Worm (Caenorhabditis elegans) whole organism, L4 larva: Measurements from ENCODE around the gene ZK682.7.
A peak's percentile ranks its signal among the peaks of the same experiment; 100 is the strongest.

Experiments
- F37D6.2 ChIP-seq: sonication (generic microtip); optimal IDR thresholded peaks from 2 replicates; lab custom pipeline; 2016; ENCODE audit warnings: mild to moderate bottlenecking, missing genetic modification characterization, missing compliant biosample characterization
- F44E2.7 ChIP-seq: fragments of 200-800 bp; sonication (Bioruptor generic); IDR thresholded peaks from 2 replicates; pipeline ENCODE4 v2.1.2; 2022; ENCODE audit warnings: missing genetic modification characterization, missing compliant biosample characterization
- T20F7.1 ChIP-seq: fragments of 200-800 bp; sonication (Bioruptor generic); optimal IDR thresholded peaks from 2 replicates; lab custom pipeline; 2018; ENCODE audit warnings: mild to moderate bottlenecking, missing genetic modification characterization, missing compliant biosample characterization
- Y75B8A.6 ChIP-seq: fragments of 200-800 bp; sonication (Bioruptor generic); IDR thresholded peaks from 2 replicates; pipeline ENCODE4 v1.3.6; 2022; ENCODE audit warnings: missing genetic modification reagents, missing genetic modification characterization, missing compliant biosample characterization
- aha-1 ChIP-seq: fragments of 150-350 bp; peaks from one replicate; lab custom pipeline; 2014; ENCODE audit warnings: missing biosample characterization, missing genetic modification characterization
- aly-2 ChIP-seq: sonication (generic microtip); optimal IDR thresholded peaks from 2 replicates; lab custom pipeline; 2018; ENCODE audit warnings: missing biosample characterization, missing genetic modification characterization
- cey-2 ChIP-seq: sonication (generic microtip); optimal IDR thresholded peaks from 3 replicates; lab custom pipeline; 2017; ENCODE audit warnings: missing genetic modification characterization, mild to moderate bottlenecking, missing compliant biosample characterization, antibody characterized with exemption, borderline replicate concordance; ENCODE audit not compliant: insufficient read depth
- ctbp-1 ChIP-seq: fragments of 200-800 bp; sonication (Bioruptor generic); IDR thresholded peaks from 2 replicates; pipeline ENCODE4 v1.3.6; 2022; ENCODE audit warnings: missing genetic modification reagents, missing genetic modification characterization, missing compliant biosample characterization
- daf-16 ChIP-seq, 3 experiments: sonication (generic microtip); optimal IDR thresholded peaks; 2 replicates each; lab custom pipeline; 2016 to 2017; ENCODE audit warnings: missing genetic modification characterization in 3 of 3, missing genetic modification reagents in 3 of 3, mild to moderate bottlenecking in 2 of 3, missing compliant biosample characterization in 2 of 3, missing biosample characterization in 1 of 3, moderate library complexity in 1 of 3
- dmd-6 ChIP-seq: fragments of 200-800 bp; sonication (Bioruptor generic); IDR thresholded peaks from 2 replicates; pipeline ENCODE4 v1.3.6; 2022; ENCODE audit warnings: missing genetic modification reagents, missing genetic modification characterization, missing compliant biosample characterization
- dmd-8 ChIP-seq: fragments of 200-800 bp; sonication (Bioruptor generic); IDR thresholded peaks from 2 replicates; pipeline ENCODE4 v1.3.6; 2022; ENCODE audit warnings: missing genetic modification characterization, missing compliant biosample characterization
- dpl-1 ChIP-seq: fragments of 150-350 bp; optimal IDR thresholded peaks from 2 replicates; lab custom pipeline; 2014; ENCODE audit warnings: missing biosample characterization, missing genetic modification reagents, missing genetic modification characterization
- duxl-1 ChIP-seq: sonication (generic microtip); optimal IDR thresholded peaks from 2 replicates; lab custom pipeline; 2016; ENCODE audit warnings: mild to moderate bottlenecking, missing genetic modification characterization, moderate library complexity, missing compliant biosample characterization; ENCODE audit not compliant: poor library complexity
- dve-1 ChIP-seq: sonication (generic microtip); optimal IDR thresholded peaks from 2 replicates; lab custom pipeline; 2017; ENCODE audit warnings: antibody characterized with exemption, mild to moderate bottlenecking, missing genetic modification characterization, missing compliant biosample characterization; ENCODE audit not compliant: insufficient read depth
- egl-43 ChIP-seq: fragments of 200-800 bp; sonication (Bioruptor generic); IDR thresholded peaks from 2 replicates; pipeline ENCODE4 v1.3.6; 2022; ENCODE audit warnings: missing genetic modification reagents, missing genetic modification characterization, missing compliant biosample characterization
- fkh-10 ChIP-seq: fragments of 150-350 bp; optimal IDR thresholded peaks from 2 replicates; lab custom pipeline; 2014; ENCODE audit warnings: missing biosample characterization, missing genetic modification reagents, missing genetic modification characterization
- hlh-11 ChIP-seq: fragments of 200-800 bp; sonication (Bioruptor generic); optimal IDR thresholded peaks from 2 replicates; lab custom pipeline; 2018; ENCODE audit warnings: mild to moderate bottlenecking, missing genetic modification characterization, missing compliant biosample characterization
- hlh-30 ChIP-seq: sonication (generic microtip); optimal IDR thresholded peaks from 2 replicates; lab custom pipeline; 2017; ENCODE audit warnings: antibody characterized with exemption, mild to moderate bottlenecking, missing genetic modification characterization, missing compliant biosample characterization; ENCODE audit not compliant: insufficient read depth
- hmg-1.1 ChIP-seq: fragments of 200-800 bp; sonication (Bioruptor generic); IDR thresholded peaks from 2 replicates; pipeline ENCODE4 v1.3.6; 2022; ENCODE audit warnings: missing genetic modification reagents, missing genetic modification characterization, missing compliant biosample characterization
- jun-1 ChIP-seq: fragments of 150-350 bp; optimal IDR thresholded peaks from 2 replicates; lab custom pipeline; 2014; ENCODE audit warnings: missing biosample characterization, missing genetic modification reagents, missing genetic modification characterization
- lsy-2 ChIP-seq, 2 experiments: fragments of 150-350 bp in 1 of 2; sonication (generic microtip) in 1 of 2; optimal IDR thresholded peaks; 2 replicates each; lab custom pipeline; 2014 to 2017; ENCODE audit warnings: missing biosample characterization in 2 of 2, missing genetic modification characterization in 2 of 2
- madf-9 ChIP-seq: fragments of 200-800 bp; sonication (Bioruptor generic); conservative IDR thresholded peaks from 2 replicates; pipeline ENCODE4 v1.3.6; 2022; ENCODE audit warnings: missing genetic modification reagents, missing genetic modification characterization, missing compliant biosample characterization
- mdt-29 ChIP-seq: fragments of 200-800 bp; sonication (Bioruptor generic); IDR thresholded peaks from 2 replicates; pipeline ENCODE4 v1.3.6; 2022; ENCODE audit warnings: missing genetic modification reagents, missing genetic modification characterization, missing compliant biosample characterization
- mep-1 ChIP-seq: fragments of 150-350 bp; sonication (generic microtip); optimal IDR thresholded peaks from 3 replicates; lab custom pipeline; 2014; ENCODE audit warnings: missing biosample characterization, missing genetic modification characterization
- mes-2 ChIP-seq: sonication (generic microtip); optimal IDR thresholded peaks from 2 replicates; lab custom pipeline; 2016; ENCODE audit warnings: missing genotype, mild to moderate bottlenecking, missing genetic modification characterization, missing compliant biosample characterization; ENCODE audit not compliant: poor library complexity, severe bottlenecking
- nhr-11 ChIP-seq: fragments of 150-350 bp; optimal IDR thresholded peaks from 2 replicates; lab custom pipeline; 2014; ENCODE audit warnings: missing biosample characterization, missing genetic modification characterization
- nhr-28 ChIP-seq: fragments of 150-350 bp; optimal IDR thresholded peaks from 2 replicates; lab custom pipeline; 2014; ENCODE audit warnings: missing biosample characterization, missing genetic modification characterization
- nhr-48 ChIP-seq: sonication (generic microtip); optimal IDR thresholded peaks from 2 replicates; lab custom pipeline; 2016; ENCODE audit warnings: mild to moderate bottlenecking, missing genetic modification characterization, missing compliant biosample characterization
- nhr-6 ChIP-seq: fragments of 150-350 bp; optimal IDR thresholded peaks from 2 replicates; lab custom pipeline; 2014; ENCODE audit warnings: missing biosample characterization, missing genetic modification characterization
- nhr-77 ChIP-seq: fragments of 150-350 bp; optimal IDR thresholded peaks from 2 replicates; lab custom pipeline; 2014; ENCODE audit warnings: missing biosample characterization, missing genetic modification characterization
- pqm-1 ChIP-seq: sonication (generic microtip); optimal IDR thresholded peaks from 2 replicates; lab custom pipeline; 2017; ENCODE audit warnings: missing biosample characterization, missing genetic modification characterization
- rbr-2 ChIP-seq: sonication (generic microtip); optimal IDR thresholded peaks from 2 replicates; lab custom pipeline; 2016; ENCODE audit warnings: missing genotype, missing genetic modification characterization, missing compliant biosample characterization
- spr-1 ChIP-seq: sonication (generic microtip); optimal IDR thresholded peaks from 2 replicates; lab custom pipeline; 2016; ENCODE audit warnings: mild to moderate bottlenecking, missing genetic modification characterization, missing compliant biosample characterization
- tag-97 ChIP-seq: fragments of 200-800 bp; sonication (Bioruptor generic); IDR thresholded peaks from 2 replicates; pipeline ENCODE4 v1.3.6; 2022; ENCODE audit warnings: missing genetic modification characterization, missing compliant biosample characterization
- unc-62 ChIP-seq, 3 experiments: fragments of 150-350 bp in 1 of 3; sonication (generic microtip); optimal IDR thresholded peaks in 2 of 3; peaks in 1 of 3; 1 replicate in 1 of 3; 2 replicates in 2 of 3; lab custom pipeline; 2014 to 2017; ENCODE audit warnings: missing biosample characterization in 3 of 3, missing genetic modification characterization in 3 of 3, missing genetic modification reagents in 3 of 3, missing genotype in 1 of 3
- vab-7 ChIP-seq: fragments of 200-800 bp; sonication (Bioruptor generic); IDR thresholded peaks from 2 replicates; pipeline ENCODE4 v1.3.6; 2022; ENCODE audit warnings: missing genetic modification reagents, missing genetic modification characterization, missing compliant biosample characterization
- zip-2 ChIP-seq: fragments of 150-350 bp; optimal IDR thresholded peaks from 2 replicates; lab custom pipeline; 2014; ENCODE audit warnings: missing biosample characterization, missing genetic modification characterization

Gene ZK682.7

ce11 chrV:9247416-9247815 is 44.5 kb downstream of the ZK682.7 start (continued):
- TF ChIP-seq mdt-29 = no peak
- TF ChIP-seq hmg-1.1 (GFP tag; lab: Robert Waterston, UW) = peak; percentile 47; the same call in 1 of the 2 replicates
- TF ChIP-seq jun-1 (tag; lab: Kevin White, UChicago) = no peak
- TF ChIP-seq aly-2 (tag; lab: Kevin White, UChicago) = no peak
- TF ChIP-seq dmd-8 (GFP tag; lab: Robert Waterston, UW) = no peak
- no peak for TF ChIP-seq madf-9 (GFP tag; lab: Robert Waterston, UW)

- peak in 1 of 2 experiments; percentile 30 for TF ChIP-seq unc-62 (GFP tag; optimal IDR thresholded peaks at IDR 0.05 in 1 of 2; lab: Kevin White, UChicago)
- no peak for TF ChIP-seq unc-62 (tag; optimal IDR thresholded peaks at IDR 0.05; lab: Kevin White, UChicago)
- TF ChIP-seq Y75B8A.6 = no peak
- no peak for TF ChIP-seq egl-43 (GFP tag; lab: Robert Waterston, UW)
- TF ChIP-seq, all 104 proteins: peak for 1
Measured at ce11 chrV:9246260-9246659, 45.7 kb downstream of the ZK682.7 start, which contains the start of gene aat-2. aat-2 (minus strand) TSS chrV:9246360.

- TF ChIP-seq spr-1 (tag; lab: Kevin White, UChicago) (no peak), lsy-2 (tag; optimal IDR thresholded peaks at IDR 0.05; lab: Kevin White, UChicago) (peak; percentile 51 to 87), nhr-6 (peak; percentile 6), hmg-1.1 (GFP tag; lab: Robert Waterston, UW) (peak; percentile 45; the same call in 1 of the 2 replicates), dpl-1 (GFP tag; lab: Kevin White, UChicago) (peak; percentile 80), dmd-6 (GFP tag; lab: Robert Waterston, UW) (peak; percentile 49), fkh-10 (GFP tag; lab: Kevin White, UChicago) (peak; percentile 96), hlh-30 (peak; percentile 55), nhr-11 (tag; lab: Kevin White, UChicago) (peak; percentile 40), zip-2 (no peak), daf-16 (GFP tag; optimal IDR thresholded peaks at IDR 0.05; lab: Kevin White, UChicago) (no peak), daf-16 (tag; optimal IDR thresholded peaks at IDR 0.05; lab: Kevin White, UChicago) (peak; percentile 1), unc-62 (GFP tag; optimal IDR thresholded peaks at IDR 0.05 in 1 of 2; lab: Kevin White, UChicago) (peak in 1 of 2 experiments; percentile 93), unc-62 (tag; optimal IDR thresholded peaks at IDR 0.05; lab: Kevin White, UChicago) (no peak), dve-1 (peak; percentile 76), cey-2 (tag; lab: Kevin White, UChicago) (no peak), duxl-1 (tag; lab: Kevin White, UChicago) (peak; percentile 15), aha-1 (tag; lab: Kevin White, UChicago) (peak; percentile 69), T20F7.1 (GFP tag; lab: Kevin White, UChicago) (peak; percentile 70), nhr-77 (tag; lab: Kevin White, UChicago) (peak; percentile 23), nhr-28 (peak; percentile 56), mep-1 (tag; lab: Kevin White, UChicago) (peak; percentile 85), nhr-48 (tag; lab: Kevin White, UChicago) (peak; percentile 52), mes-2 (tag; lab: Kevin White, UChicago) (peak; percentile 81), tag-97 (no peak), pqm-1 (tag; lab: Kevin White, UChicago) (peak; percentile 66), vab-7 (GFP tag; lab: Robert Waterston, UW) (no peak), rbr-2 (peak; percentile 77), F44E2.7 (GFP tag; lab: Robert Waterston, UW) (no peak), ctbp-1 (GFP tag; lab: Robert Waterston, UW) (0 out of 2 replicates have a peak, but pooled peaks have one; percentile 50), hlh-11 (tag; lab: Kevin White, UChicago) (peak; percentile 78), F37D6.2 (peak; percentile 55)
Measured at ce11 chrV:9243171-9243996, 48.6 kb downstream of the ZK682.7 start, which contains the start of gene glo-4. glo-4 (minus strand) TSS chrV:9243221.
